Worm (Caenorhabditis elegans): ENCODE data around the gene glb-7.

ce11 chrIV:2102793-2103192 is 19.8 kb upstream of the glb-7 start, which contains the start of gene C23H5.15:
- no peak for TF ChIP-seq pes-1 (GFP tag; IDR thresholded peaks at IDR 0.05)
- TF ChIP-seq hmbx-1 (tag; optimal IDR thresholded peaks at IDR 0.05): no peak
- TF ChIP-seq ama-1 (optimal IDR thresholded peaks at IDR 0.05): no peak
- TF ChIP-seq scrt-1 (GFP tag; IDR thresholded peaks at IDR 0.05): no peak
- TF ChIP-seq ets-7 (tag; optimal IDR thresholded peaks at IDR 0.05): no peak
- TF ChIP-seq tbx-11 (GFP tag; IDR thresholded peaks at IDR 0.05): no peak
- no peak for TF ChIP-seq ceh-36 (tag; optimal IDR thresholded peaks at IDR 0.05)
- TF ChIP-seq sea-1 (GFP tag; conservative IDR thresholded peaks at IDR 0.05): no peak
- TF ChIP-seq aly-1 (tag; optimal IDR thresholded peaks at IDR 0.05): no peak
- no peak for TF ChIP-seq F13C5.2 (tag; optimal IDR thresholded peaks at IDR 0.05)
- no peak for TF ChIP-seq tbx-37 (GFP tag; conservative IDR thresholded peaks at IDR 0.05)
- no peak for TF ChIP-seq flt-1 (GFP tag; IDR thresholded peaks at IDR 0.05)
- TF ChIP-seq B0310.2 (tag; optimal IDR thresholded peaks at IDR 0.05): no peak
